Worm (Caenorhabditis elegans): ENCODE results near the gene mlh-1.

The mlh-1 gene

DNA sequence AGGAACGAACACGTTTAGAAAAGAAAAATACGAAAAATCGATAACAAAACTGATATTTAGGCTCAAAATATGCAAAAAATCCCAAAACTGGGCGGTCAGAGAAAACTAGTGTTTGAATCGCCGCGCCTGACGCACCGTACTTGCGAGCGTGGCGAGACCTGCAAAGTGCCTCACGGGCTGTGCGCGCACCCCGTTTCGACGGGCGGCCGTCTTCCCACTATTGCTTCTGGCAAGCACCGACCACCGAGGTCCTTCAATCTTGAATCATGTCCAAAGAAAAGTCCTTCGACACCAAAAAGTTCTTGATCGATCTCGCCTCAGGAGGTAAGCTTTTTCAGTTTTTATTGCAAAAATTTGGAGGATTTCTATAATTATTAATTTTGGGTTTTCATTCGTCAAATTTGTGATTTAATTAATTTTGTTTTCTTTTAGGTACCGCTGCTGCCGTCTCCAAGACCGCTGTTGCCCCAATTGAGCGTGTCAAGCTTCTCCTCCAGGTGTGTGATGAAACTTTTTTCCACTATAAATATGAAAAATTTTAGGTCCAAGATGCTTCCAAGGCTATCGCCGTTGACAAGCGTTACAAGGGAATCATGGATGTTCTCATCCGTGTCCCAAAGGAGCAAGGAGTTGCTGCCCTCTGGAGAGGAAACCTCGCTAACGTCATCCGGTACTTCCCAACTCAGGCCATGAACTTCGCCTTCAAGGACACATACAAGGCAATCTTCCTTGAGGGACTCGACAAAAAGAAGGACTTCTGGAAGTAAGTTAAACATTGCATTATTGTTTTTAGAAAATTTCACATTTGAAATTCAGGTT, 51.2 kb downstream of the mlh-1 start, which contains the start of gene ant-1.1:
Gene ant-1.1, plus strand, starts transcription at position 199 of the 819 bp plus-strand sequence.
- TF ChIP-seq K02D7.2 (tag; optimal IDR thresholded peaks at IDR 0.05): peak; percentile 14
- TF ChIP-seq ama-1 (optimal IDR thresholded peaks at IDR 0.05): no peak
- no peak for TF ChIP-seq elt-4 (tag; optimal IDR thresholded peaks at IDR 0.05)
- no peak for TF ChIP-seq sox-2 (GFP tag; IDR thresholded peaks at IDR 0.05)
- TF ChIP-seq odd-2 (tag; optimal IDR thresholded peaks at IDR 0.05): no peak
- TF ChIP-seq sox-4 (tag; optimal IDR thresholded peaks at IDR 0.05): no peak
- no peak for TF ChIP-seq nhr-11 (tag; optimal IDR thresholded peaks at IDR 0.05)
- no peak for TF ChIP-seq F13H6.1 (tag; optimal IDR thresholded peaks at IDR 0.05)
- TF ChIP-seq dve-1 (tag; optimal IDR thresholded peaks at IDR 0.05): peak; percentile 45
- peak; percentile 49 for TF ChIP-seq gmeb-2 (tag; optimal IDR thresholded peaks at IDR 0.05)
- TF ChIP-seq pat-9 (tag; optimal IDR thresholded peaks at IDR 0.05): no peak
- TF ChIP-seq nfya-1 (tag; optimal IDR thresholded peaks at IDR 0.05): peak; percentile 95
- peak; percentile 12 for TF ChIP-seq fax-1 (tag; optimal IDR thresholded peaks at IDR 0.05)
- no peak for TF ChIP-seq lin-11 (tag; optimal IDR thresholded peaks at IDR 0.05)
- TF ChIP-seq npax-4 (tag; optimal IDR thresholded peaks at IDR 0.05): no peak
- TF ChIP-seq unc-55 (GFP tag; optimal IDR thresholded peaks at IDR 0.05): peak; percentile 65
- no peak for TF ChIP-seq lim-6 (tag; optimal IDR thresholded peaks at IDR 0.05)
- no peak for TF ChIP-seq pha-4 (tag; optimal IDR thresholded peaks at IDR 0.05)
- TF ChIP-seq hlh-13 (GFP tag; optimal IDR thresholded peaks at IDR 0.05): no peak
- no peak for TF ChIP-seq dmd-4 (tag; optimal IDR thresholded peaks at IDR 0.05; ENCODE audit: borderline replicate concordance)
- peak; percentile 68 for TF ChIP-seq pax-1 (tag; optimal IDR thresholded peaks at IDR 0.05)
- TF ChIP-seq C08G9.2 (tag; optimal IDR thresholded peaks at IDR 0.05): no peak
- TF ChIP-seq ceh-22 (tag; optimal IDR thresholded peaks at IDR 0.05): no peak
- no peak for TF ChIP-seq K09A11.1 (tag; optimal IDR thresholded peaks at IDR 0.05; ENCODE audit: insufficient read depth)
- TF ChIP-seq ceh-19 (GFP tag; optimal IDR thresholded peaks at IDR 0.05): peak; percentile 42
- TF ChIP-seq hlh-30 (tag; optimal IDR thresholded peaks at IDR 0.05; ENCODE audit: insufficient read depth): peak; percentile 53
- TF ChIP-seq pha-2 (tag; optimal IDR thresholded peaks at IDR 0.05): peak; percentile 18
- TF ChIP-seq ref-2 (tag; optimal IDR thresholded peaks at IDR 0.05): no peak
- TF ChIP-seq ceh-14 (tag; optimal IDR thresholded peaks at IDR 0.05): peak; percentile 56
- peak; percentile 29 for TF ChIP-seq ceh-48 (tag; optimal IDR thresholded peaks at IDR 0.05)
- TF ChIP-seq ttx-3 (tag; optimal IDR thresholded peaks at IDR 0.05): no peak
- TF ChIP-seq nhr-232 (tag; optimal IDR thresholded peaks at IDR 0.05): no peak
- TF ChIP-seq ceh-45 (GFP tag; IDR thresholded peaks at IDR 0.05): no peak
- TF ChIP-seq ceh-9 (tag; optimal IDR thresholded peaks at IDR 0.05): no peak
- no peak for TF ChIP-seq pqm-1 (tag; optimal IDR thresholded peaks at IDR 0.05)
- no peak for TF ChIP-seq sdc-2 (tag; optimal IDR thresholded peaks at IDR 0.05)
- TF ChIP-seq T23F11.4 (GFP tag; optimal IDR thresholded peaks at IDR 0.05): peak; percentile 14
- peak; percentile 87 for TF ChIP-seq ceh-34 (tag; optimal IDR thresholded peaks at IDR 0.05)
- TF ChIP-seq madf-2 (tag; optimal IDR thresholded peaks at IDR 0.05): no peak
- TF ChIP-seq C38D4.7 (GFP tag; optimal IDR thresholded peaks at IDR 0.05): peak; percentile 7
- TF ChIP-seq tbx-7 (tag; optimal IDR thresholded peaks at IDR 0.05): no peak
- no peak for TF ChIP-seq ahr-1 (tag; optimal IDR thresholded peaks at IDR 0.05)
- TF ChIP-seq ceh-18 (tag; optimal IDR thresholded peaks at IDR 0.05): peak; percentile 82
- TF ChIP-seq hlh-6 (tag; optimal IDR thresholded peaks at IDR 0.05): no peak
- TF ChIP-seq eyg-1 (tag; optimal IDR thresholded peaks at IDR 0.05): no peak
- no peak for TF ChIP-seq zip-5 (tag; optimal IDR thresholded peaks at IDR 0.05)
- TF ChIP-seq rnt-1 (tag; optimal IDR thresholded peaks at IDR 0.05): peak; percentile 59
- TF ChIP-seq syd-9 (tag; optimal IDR thresholded peaks at IDR 0.05): no peak
- peak; percentile 26 for TF ChIP-seq ceh-24 (tag; optimal IDR thresholded peaks at IDR 0.05)
- TF ChIP-seq unc-42 (tag; optimal IDR thresholded peaks at IDR 0.05): peak; percentile 77
- TF ChIP-seq pros-1 (tag; optimal IDR thresholded peaks at IDR 0.05): peak; percentile 50
- TF ChIP-seq hlh-15 (tag; optimal IDR thresholded peaks at IDR 0.05): no peak

Measured in whole organism, late embryonic.